Worm (Caenorhabditis elegans) whole organism, L1 larva: ENCODE results near the gene ckr-2.

ENCODE experiments used
- F16B12.6 ChIP-seq: fragments of 150-350 bp; optimal IDR thresholded peaks from 2 replicates; lab custom pipeline; 2014; ENCODE audit warnings: missing biosample characterization, missing genetic modification characterization
- aly-2 ChIP-seq: fragments of 150-350 bp; optimal IDR thresholded peaks from 2 replicates; lab custom pipeline; 2014; ENCODE audit warnings: missing biosample characterization, missing genetic modification characterization
- ceh-88 ChIP-seq: fragments of 200-800 bp; sonication (Bioruptor generic); IDR thresholded peaks from 2 replicates; pipeline ENCODE4 v1.3.6; 2022; ENCODE audit warnings: missing genetic modification characterization, missing compliant biosample characterization
- dpl-1 ChIP-seq, 3 experiments: fragments of 150-350 bp in 2 of 3; sonication (generic microtip) in 1 of 3; optimal IDR thresholded peaks; 2 replicates each; lab custom pipeline; 2014 to 2017; ENCODE audit warnings: missing biosample characterization in 3 of 3, missing genetic modification characterization in 3 of 3, missing genetic modification reagents in 3 of 3
- grh-1 ChIP-seq: fragments of 200-800 bp; sonication (Bioruptor generic); IDR thresholded peaks from 2 replicates; pipeline ENCODE4 v1.3.6; 2022; ENCODE audit warnings: missing genetic modification reagents, missing genetic modification characterization, missing compliant biosample characterization
- hpl-2 ChIP-seq: fragments of 150-350 bp; optimal IDR thresholded peaks from 2 replicates; lab custom pipeline; 2014; ENCODE audit warnings: missing biosample characterization, missing genetic modification reagents, missing genetic modification characterization
- irx-1 ChIP-seq: sonication (generic microtip); optimal IDR thresholded peaks from 2 replicates; lab custom pipeline; 2016; ENCODE audit warnings: missing genetic modification characterization, missing compliant biosample characterization
- lin-15B ChIP-seq: fragments of 150-350 bp; sonication (generic microtip); optimal IDR thresholded peaks from 3 replicates; lab custom pipeline; 2014; ENCODE audit warnings: missing biosample characterization, missing genetic modification characterization
- lsy-2 ChIP-seq, 2 experiments: fragments of 150-350 bp; optimal IDR thresholded peaks; 2 replicates each; lab custom pipeline; 2014; ENCODE audit warnings: missing biosample characterization in 2 of 2, missing genetic modification characterization in 2 of 2
- nhr-11 ChIP-seq: fragments of 150-350 bp; optimal IDR thresholded peaks from 2 replicates; lab custom pipeline; 2014; ENCODE audit warnings: missing biosample characterization, missing genetic modification characterization
- nhr-12 ChIP-seq: sonication (generic microtip); optimal IDR thresholded peaks from 2 replicates; lab custom pipeline; 2017; ENCODE audit warnings: missing biosample characterization, missing genetic modification characterization
- nhr-237 ChIP-seq: fragments of 150-350 bp; optimal IDR thresholded peaks from 2 replicates; lab custom pipeline; 2014; ENCODE audit warnings: missing biosample characterization, missing genetic modification characterization
- unc-62 ChIP-seq: fragments of 150-350 bp; optimal IDR thresholded peaks from 2 replicates; lab custom pipeline; 2014; ENCODE audit warnings: missing biosample characterization, missing genetic modification reagents, missing genetic modification characterization
- zag-1 ChIP-seq: fragments of 150-350 bp; optimal IDR thresholded peaks from 2 replicates; lab custom pipeline; 2014; ENCODE audit warnings: missing biosample characterization, missing genetic modification characterization

DNA sequence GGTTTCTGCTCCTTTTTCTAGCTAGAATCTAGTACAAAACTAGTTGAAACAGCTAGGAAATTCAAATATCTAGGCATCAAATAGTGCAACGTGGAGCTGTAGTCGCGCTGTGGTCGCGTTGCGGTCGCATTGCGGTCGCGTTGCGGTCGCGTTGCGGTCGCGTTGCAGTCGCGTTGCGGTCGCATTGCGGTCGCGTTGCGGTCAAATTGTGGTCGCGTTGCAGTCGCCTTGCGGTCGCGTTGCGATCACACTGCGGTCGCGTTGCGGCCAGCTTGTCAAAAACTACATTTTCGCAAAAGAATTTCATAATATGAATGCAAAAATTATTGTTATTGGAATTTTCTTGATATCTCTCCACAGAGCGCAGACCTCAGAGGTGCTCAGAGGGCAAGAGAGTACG is 45.4 kb downstream of the ckr-2 start:
- TF ChIP-seq nhr-11 (tag; lab: Kevin White, UChicago), result no peak
- no peak for TF ChIP-seq nhr-12 (tag; lab: Kevin White, UChicago)
- no peak for TF ChIP-seq lin-15B
- TF ChIP-seq ceh-88 (GFP tag; lab: Robert Waterston, UW), result no peak
- TF ChIP-seq F16B12.6 (tag; lab: Kevin White, UChicago), result no peak
- no peak for TF ChIP-seq hpl-2 (GFP tag; lab: Kevin White, UChicago)
- TF ChIP-seq zag-1 (tag; lab: Kevin White, UChicago), result no peak
- TF ChIP-seq unc-62 (GFP tag; lab: Kevin White, UChicago), result no peak
- TF ChIP-seq lsy-2 (tag; optimal IDR thresholded peaks at IDR 0.05; lab: Kevin White, UChicago), result no peak
- TF ChIP-seq nhr-237 (tag; lab: Kevin White, UChicago), result no peak
- TF ChIP-seq grh-1 (GFP tag; lab: Robert Waterston, UW), result no peak
- TF ChIP-seq irx-1 (tag; lab: Kevin White, UChicago), result no peak
- no peak for TF ChIP-seq dpl-1 (GFP tag; optimal IDR thresholded peaks at IDR 0.05; lab: Kevin White, UChicago)
- TF ChIP-seq aly-2 (tag; lab: Kevin White, UChicago), result no peak
